Worm (Caenorhabditis elegans) whole organism, L2 larva: ENCODE data around the gene egl-8.

ENCODE experiments used
- R02D3.7 ChIP-seq: fragments of 150-350 bp; optimal IDR thresholded peaks from 2 replicates; lab custom pipeline; 2014; ENCODE audit warnings: missing biosample characterization, missing genetic modification characterization
- elt-1 ChIP-seq: fragments of 150-350 bp; optimal IDR thresholded peaks from 2 replicates; lab custom pipeline; 2014; ENCODE audit warnings: missing biosample characterization, missing genetic modification characterization
- elt-3 ChIP-seq: sonication (generic microtip); optimal IDR thresholded peaks from 2 replicates; lab custom pipeline; 2017; ENCODE audit warnings: missing biosample characterization, missing genetic modification characterization
- nhr-6 ChIP-seq: fragments of 150-350 bp; optimal IDR thresholded peaks from 2 replicates; lab custom pipeline; 2014; ENCODE audit warnings: missing biosample characterization, missing genetic modification characterization

- TF ChIP-seq nhr-6 (tag; lab: Kevin White, UChicago) (no peak), elt-1 (tag; lab: Kevin White, UChicago) (no peak), R02D3.7 (tag; lab: Kevin White, UChicago) (no peak), elt-3 (tag; lab: Kevin White, UChicago) (no peak)
These were observed 35.3 kb downstream of the egl-8 start, which contains the start of gene srt-52 for ce11 chrV:55946-56345.
